Worm (Caenorhabditis elegans) whole organism, late embryonic: ENCODE data around the gene madd-3.

Experiments used
- C38D4.7 ChIP-seq: fragments of 200-800 bp; sonication (Bioruptor generic); optimal IDR thresholded peaks from 2 replicates; lab custom pipeline; 2018; ENCODE audit warnings: mild to moderate bottlenecking, missing genetic modification characterization, moderate library complexity, missing compliant biosample characterization
- K09A11.1 ChIP-seq: sonication (generic microtip); optimal IDR thresholded peaks from 2 replicates; lab custom pipeline; 2017; ENCODE audit warnings: antibody characterized with exemption, mild to moderate bottlenecking, missing genetic modification characterization, missing compliant biosample characterization; ENCODE audit not compliant: insufficient read depth
- T23F11.4 ChIP-seq: fragments of 200-800 bp; sonication (Bioruptor generic); optimal IDR thresholded peaks from 2 replicates; lab custom pipeline; 2018; ENCODE audit warnings: mild to moderate bottlenecking, missing genetic modification characterization, missing compliant biosample characterization
- Y22D7AL.16 ChIP-seq: sonication (generic microtip); optimal IDR thresholded peaks from 2 replicates; lab custom pipeline; 2016; ENCODE audit warnings: missing genetic modification characterization, missing compliant biosample characterization
- ceh-19 ChIP-seq: fragments of 200-800 bp; sonication (Bioruptor generic); optimal IDR thresholded peaks from 2 replicates; lab custom pipeline; 2018; ENCODE audit warnings: mild to moderate bottlenecking, missing genetic modification characterization, missing compliant biosample characterization
- ceh-24 ChIP-seq: sonication (generic microtip); optimal IDR thresholded peaks from 2 replicates; lab custom pipeline; 2016; ENCODE audit warnings: mild to moderate bottlenecking, missing genetic modification characterization, missing compliant biosample characterization
- ceh-31 ChIP-seq: sonication (generic microtip); optimal IDR thresholded peaks from 2 replicates; lab custom pipeline; 2016; ENCODE audit warnings: missing genetic modification characterization, missing compliant biosample characterization
- ceh-45 ChIP-seq: fragments of 200-800 bp; sonication (Bioruptor generic); IDR thresholded peaks from 2 replicates; pipeline ENCODE4 v1.3.6; 2022; ENCODE audit warnings: missing genetic modification reagents, missing genetic modification characterization, missing compliant biosample characterization
- ceh-48 ChIP-seq: sonication (generic microtip); optimal IDR thresholded peaks from 2 replicates; lab custom pipeline; 2016; ENCODE audit warnings: missing genetic modification characterization, inconsistent platforms, missing compliant biosample characterization
- ceh-6 ChIP-seq: fragments of 200-800 bp; sonication (Bioruptor generic); optimal IDR thresholded peaks from 2 replicates; lab custom pipeline; 2018; ENCODE audit warnings: mild to moderate bottlenecking, missing genetic modification characterization, missing compliant biosample characterization
- dve-1 ChIP-seq: sonication (generic microtip); optimal IDR thresholded peaks from 2 replicates; lab custom pipeline; 2017; ENCODE audit warnings: antibody characterized with exemption, mild to moderate bottlenecking, missing genetic modification characterization, missing compliant biosample characterization
- elt-2 ChIP-seq: sonication (generic microtip); optimal IDR thresholded peaks from 2 replicates; lab custom pipeline; 2016; ENCODE audit warnings: missing genetic modification reagents, missing genetic modification characterization, missing compliant biosample characterization
- elt-4 ChIP-seq: sonication (generic microtip); optimal IDR thresholded peaks from 2 replicates; lab custom pipeline; 2016; ENCODE audit warnings: missing genetic modification characterization, missing compliant biosample characterization
- ets-4 ChIP-seq: sonication (generic microtip); optimal IDR thresholded peaks from 2 replicates; lab custom pipeline; 2016; ENCODE audit warnings: missing genetic modification characterization, missing compliant biosample characterization
- fax-1 ChIP-seq: sonication (generic microtip); optimal IDR thresholded peaks from 2 replicates; lab custom pipeline; 2016; ENCODE audit warnings: missing genotype, missing genetic modification characterization, missing compliant biosample characterization
- fkh-10 ChIP-seq: fragments of 150-350 bp; optimal IDR thresholded peaks from 2 replicates; lab custom pipeline; 2014; ENCODE audit warnings: missing biosample characterization, missing genetic modification reagents, missing genetic modification characterization
- gmeb-2 ChIP-seq: sonication (generic microtip); optimal IDR thresholded peaks from 2 replicates; lab custom pipeline; 2016; ENCODE audit warnings: missing genetic modification characterization, inconsistent platforms, missing compliant biosample characterization
- hlh-13 ChIP-seq: fragments of 200-800 bp; sonication (Bioruptor generic); optimal IDR thresholded peaks from 2 replicates; lab custom pipeline; 2018; ENCODE audit warnings: mild to moderate bottlenecking, missing genetic modification characterization, missing compliant biosample characterization
- hlh-6 ChIP-seq: sonication (generic microtip); optimal IDR thresholded peaks from 2 replicates; lab custom pipeline; 2016; ENCODE audit warnings: missing genotype, missing genetic modification characterization, missing compliant biosample characterization
- lin-11 ChIP-seq: fragments of 200-800 bp; sonication (Bioruptor generic); optimal IDR thresholded peaks from 2 replicates; lab custom pipeline; 2018; ENCODE audit warnings: mild to moderate bottlenecking, missing genetic modification characterization, missing compliant biosample characterization
- madf-2 ChIP-seq: sonication (generic microtip); optimal IDR thresholded peaks from 2 replicates; lab custom pipeline; 2017; ENCODE audit warnings: missing genetic modification characterization, missing compliant biosample characterization
- nfya-1 ChIP-seq: sonication (generic microtip); optimal IDR thresholded peaks from 2 replicates; lab custom pipeline; 2017; ENCODE audit warnings: missing genetic modification characterization, mild to moderate bottlenecking, missing compliant biosample characterization, antibody characterized with exemption, moderate library complexity
- nhr-232 ChIP-seq: sonication (generic microtip); optimal IDR thresholded peaks from 2 replicates; lab custom pipeline; 2016; ENCODE audit warnings: missing genetic modification characterization, missing compliant biosample characterization
- npax-4 ChIP-seq: sonication (generic microtip); optimal IDR thresholded peaks from 2 replicates; lab custom pipeline; 2016; ENCODE audit warnings: missing genetic modification characterization, missing compliant biosample characterization
- pag-3 ChIP-seq: sonication (generic microtip); optimal IDR thresholded peaks from 2 replicates; lab custom pipeline; 2016; ENCODE audit warnings: missing compliant biosample characterization, missing genetic modification characterization, borderline replicate concordance
- pha-2 ChIP-seq: sonication (generic microtip); optimal IDR thresholded peaks from 2 replicates; lab custom pipeline; 2017; ENCODE audit warnings: mild to moderate bottlenecking, missing genetic modification characterization, missing compliant biosample characterization
- pha-4 ChIP-seq: fragments of 150-350 bp; optimal IDR thresholded peaks from 2 replicates; lab custom pipeline; 2018; ENCODE audit warnings: missing biosample characterization, missing genetic modification reagents, missing genetic modification characterization
- pqm-1 ChIP-seq: sonication (generic microtip); optimal IDR thresholded peaks from 2 replicates; lab custom pipeline; 2016; ENCODE audit warnings: missing genetic modification characterization, missing compliant biosample characterization
- ref-2 ChIP-seq: sonication (generic microtip); optimal IDR thresholded peaks from 2 replicates; lab custom pipeline; 2016; ENCODE audit warnings: missing genetic modification characterization, missing compliant biosample characterization
- sox-4 ChIP-seq: sonication (generic microtip); optimal IDR thresholded peaks from 2 replicates; lab custom pipeline; 2017; ENCODE audit warnings: mild to moderate bottlenecking, missing genetic modification characterization, inconsistent platforms, missing compliant biosample characterization
- tbx-2 ChIP-seq: sonication (generic microtip); optimal IDR thresholded peaks from 2 replicates; lab custom pipeline; 2016; ENCODE audit warnings: missing genetic modification characterization, missing compliant biosample characterization
- ttx-3 ChIP-seq: sonication (generic microtip); optimal IDR thresholded peaks from 2 replicates; lab custom pipeline; 2016; ENCODE audit warnings: missing genetic modification reagents, missing genetic modification characterization, missing compliant biosample characterization
- unc-42 ChIP-seq: sonication (generic microtip); optimal IDR thresholded peaks from 2 replicates; lab custom pipeline; 2016; ENCODE audit warnings: missing genotype, missing genetic modification characterization, missing compliant biosample characterization
- unc-86 ChIP-seq: sonication (generic microtip); optimal IDR thresholded peaks from 2 replicates; lab custom pipeline; 2016; ENCODE audit warnings: missing genetic modification characterization, missing compliant biosample characterization

The madd-3 gene

DNA sequence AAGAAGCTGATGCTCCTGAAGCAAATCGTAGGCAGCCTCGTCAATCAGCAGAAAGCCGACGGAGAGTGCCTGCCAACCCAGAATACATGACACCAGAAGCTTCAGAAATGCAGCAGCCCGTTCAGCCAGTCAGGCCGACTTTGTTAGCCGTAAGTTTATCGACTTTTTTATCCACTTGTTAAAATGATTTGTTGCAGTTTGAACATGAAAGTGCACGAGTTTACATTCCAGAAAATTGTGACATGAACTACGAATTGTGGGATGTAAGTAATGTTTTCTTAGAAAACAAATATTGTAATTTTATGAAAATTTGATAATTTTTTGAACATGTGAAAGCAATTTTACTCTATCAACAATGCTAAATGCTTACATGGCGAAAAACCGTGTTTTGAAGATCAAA is 56.3 kb downstream of the madd-3 start:
- TF ChIP-seq ceh-6 (GFP tag; lab: Kevin White, UChicago) (no peak), unc-42 (no peak), elt-4 (tag; lab: Kevin White, UChicago) (no peak), hlh-6 (tag; lab: Kevin White, UChicago) (no peak), pha-2 (tag; lab: Kevin White, UChicago) (no peak), gmeb-2 (tag; lab: Kevin White, UChicago) (no peak), Y22D7AL.16 (tag; lab: Kevin White, UChicago) (no peak)

DNA sequence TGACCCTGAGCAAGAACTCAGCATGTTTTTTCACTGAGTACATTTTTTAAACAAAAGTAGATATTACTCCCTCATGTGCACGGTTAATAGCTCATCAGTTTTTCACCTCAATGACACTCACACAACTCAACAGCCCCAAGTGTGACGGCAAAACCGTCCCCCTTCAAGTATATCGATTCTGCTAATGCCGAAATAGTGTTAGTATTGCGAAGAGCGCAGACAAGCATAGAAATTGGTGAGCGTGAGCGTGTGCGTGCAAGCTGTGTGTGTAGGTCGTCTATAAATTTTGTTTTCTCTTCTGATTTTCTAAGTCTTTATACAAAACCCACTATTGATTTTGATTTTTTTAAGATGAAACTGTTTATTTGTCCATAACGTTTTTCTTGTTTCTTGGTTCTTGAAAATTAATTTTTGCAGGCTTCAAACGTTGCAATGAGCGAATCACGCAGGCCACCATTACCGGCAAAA is 58.1 kb downstream of the madd-3 start, which contains the start of gene K04C1.2:
TSS of gene K04C1.2 (plus strand) at position 418 of the 468 bp plus-strand sequence.
- TF ChIP-seq ref-2 (tag; lab: Kevin White, UChicago) (peak; percentile 18), ceh-48 (tag; lab: Kevin White, UChicago) (peak; percentile 73), Y22D7AL.16 (tag; lab: Kevin White, UChicago) (no peak), ceh-31 (tag; lab: Kevin White, UChicago) (peak; percentile 37), T23F11.4 (no peak), nfya-1 (tag; lab: Kevin White, UChicago) (peak; percentile 21)

DNA sequence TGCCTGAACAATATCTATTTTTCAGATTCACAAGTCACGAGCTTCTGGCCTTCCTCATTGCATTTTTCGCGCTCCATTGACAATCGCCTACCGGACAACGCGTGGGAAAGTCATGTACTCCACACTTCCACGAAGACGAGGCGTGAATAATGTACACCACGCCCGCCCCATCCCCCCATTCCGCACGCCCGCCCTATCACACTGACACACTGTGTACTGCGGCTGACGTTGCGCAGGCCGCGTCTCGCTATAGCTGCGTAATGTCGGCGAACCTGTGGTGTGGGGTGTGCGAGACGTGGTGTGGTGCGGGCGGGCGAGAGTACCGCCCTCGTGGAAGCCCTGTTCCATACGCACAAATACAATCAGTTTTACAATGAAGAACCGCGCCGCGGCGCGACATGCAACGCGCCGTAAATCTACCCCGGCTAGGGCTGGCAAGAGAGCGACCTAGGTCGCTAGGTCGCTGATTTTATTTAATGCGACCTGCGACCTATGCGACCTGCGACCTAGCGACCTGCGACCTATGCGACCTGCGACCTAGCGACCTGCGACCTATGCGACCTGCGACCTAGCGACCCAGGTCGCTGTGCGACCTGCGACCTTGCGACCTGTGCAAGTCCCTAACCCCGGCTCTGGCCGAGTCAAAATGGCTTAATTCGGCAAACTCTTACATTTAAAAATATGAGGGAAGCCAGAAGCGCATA is 60.2 kb downstream of the madd-3 start:
- TF ChIP-seq fkh-10 (GFP tag; lab: Kevin White, UChicago) (no peak), Y22D7AL.16 (tag; lab: Kevin White, UChicago) (no peak), ceh-31 (tag; lab: Kevin White, UChicago) (no peak), ceh-24 (tag; lab: Kevin White, UChicago) (no peak), sox-4 (tag; lab: Kevin White, UChicago) (no peak), elt-2 (tag; lab: Kevin White, UChicago) (no peak), npax-4 (no peak), K09A11.1 (no peak), pha-4 (tag; lab: Kevin White, UChicago) (no peak), ceh-19 (GFP tag; lab: Kevin White, UChicago) (no peak), unc-42 (no peak), tbx-2 (no peak), ttx-3 (no peak), ceh-6 (GFP tag; lab: Kevin White, UChicago) (no peak)

DNA sequence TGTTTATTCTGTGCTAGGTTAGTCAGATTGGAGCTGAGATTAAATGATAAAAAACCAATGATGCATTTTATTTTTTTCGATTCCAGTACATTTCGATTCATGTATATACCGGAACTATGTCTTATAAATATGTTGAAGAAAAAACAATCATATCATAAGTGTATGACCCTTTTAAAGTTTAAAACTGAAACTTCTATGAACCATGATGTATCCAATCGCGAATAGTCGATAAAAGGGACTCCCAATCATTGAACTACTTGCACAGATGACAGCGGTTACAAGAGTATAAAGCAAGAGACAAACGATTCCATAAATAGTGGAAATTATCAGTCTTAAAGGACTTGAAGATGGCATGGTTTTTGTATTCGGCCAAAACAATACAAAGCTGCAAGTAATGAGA is 61.5 kb downstream of the madd-3 start, which contains the start of gene srg-37:
TSS of gene srg-37 (minus strand) at position 101 of the 400 bp plus-strand sequence.
- TF ChIP-seq madf-2 (tag; lab: Kevin White, UChicago) (no peak), nhr-232 (tag; lab: Kevin White, UChicago) (no peak), K09A11.1 (no peak), lin-11 (no peak), ceh-45 (GFP tag; lab: Robert Waterston, UW) (no peak), pag-3 (tag; lab: Kevin White, UChicago) (no peak), pqm-1 (tag; lab: Kevin White, UChicago) (no peak), npax-4 (no peak), hlh-13 (no peak), ets-4 (tag; lab: Kevin White, UChicago) (no peak), ceh-48 (tag; lab: Kevin White, UChicago) (no peak), C38D4.7 (GFP tag; lab: Kevin White, UChicago) (no peak), sox-4 (tag; lab: Kevin White, UChicago) (no peak), fax-1 (tag; lab: Kevin White, UChicago) (no peak), dve-1 (no peak), unc-86 (tag; lab: Kevin White, UChicago) (no peak), unc-42 (no peak), ceh-19 (GFP tag; lab: Kevin White, UChicago) (no peak)
